Worm (Caenorhabditis elegans) whole organism, L1 larva: ENCODE measurements around the gene rnp-3.
"Not testable (repeated sequence)": the region's sequence is repeated elsewhere in the genome, so short reads cannot be mapped to it uniquely, and the experiment has no call there.

ENCODE experiments used
- aha-1 ChIP-seq: fragments of 150-350 bp; optimal IDR thresholded peaks from 2 replicates; lab custom pipeline; 2014; ENCODE audit warnings: missing biosample characterization, missing genetic modification characterization
- ama-1 ChIP-seq: fragments of 150-350 bp; optimal IDR thresholded peaks from 2 replicates; lab custom pipeline; 2014
- efl-3 ChIP-seq: fragments of 200-800 bp; sonication (Bioruptor generic); optimal IDR thresholded peaks from 2 replicates; lab custom pipeline; 2018; ENCODE audit warnings: mild to moderate bottlenecking, missing genetic modification characterization, missing compliant biosample characterization
- nhr-77 ChIP-seq: fragments of 150-350 bp; optimal IDR thresholded peaks from 2 replicates; lab custom pipeline; 2014; ENCODE audit warnings: missing biosample characterization, missing genetic modification characterization
- sptf-1 ChIP-seq: fragments of 150-350 bp; optimal IDR thresholded peaks from 2 replicates; lab custom pipeline; 2014; ENCODE audit warnings: missing biosample characterization, missing genetic modification characterization
- unc-62 ChIP-seq: fragments of 150-350 bp; optimal IDR thresholded peaks from 2 replicates; lab custom pipeline; 2014; ENCODE audit warnings: missing biosample characterization, missing genetic modification reagents, missing genetic modification characterization
- unc-86 ChIP-seq: sonication (generic microtip); optimal IDR thresholded peaks from 2 replicates; lab custom pipeline; 2016; ENCODE audit warnings: missing genetic modification characterization, missing compliant biosample characterization

DNA sequence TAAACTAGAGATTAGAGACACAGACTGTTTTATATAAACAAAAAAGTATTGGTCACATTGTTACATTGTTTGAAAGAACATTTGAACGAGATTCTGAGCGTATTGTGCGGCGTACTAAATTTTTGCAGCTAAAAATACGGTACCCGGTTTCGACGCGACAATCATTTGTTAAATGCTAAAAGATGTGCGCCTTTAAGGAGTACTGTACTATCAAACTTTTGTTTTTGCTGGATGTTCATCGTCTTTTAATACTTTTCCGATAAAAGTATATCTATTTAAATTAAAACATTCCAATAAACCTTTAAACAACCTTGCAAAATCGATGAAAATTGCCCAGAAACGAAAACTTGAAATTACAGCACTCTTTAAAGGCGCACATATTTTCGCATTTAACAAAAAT, 22.8 kb downstream of the rnp-3 start, which contains the start of gene K06B9.6:
- TF ChIP-seq unc-86 (tag; lab: Kevin White, UChicago); aha-1 (tag; lab: Kevin White, UChicago); efl-3 (GFP tag; lab: Kevin White, UChicago); sptf-1 (tag; lab: Kevin White, UChicago); unc-62 (GFP tag; lab: Kevin White, UChicago); ama-1 (lab: Kevin White, UChicago); nhr-77 (tag; lab: Kevin White, UChicago): not testable (repeated sequence)
